Fruit fly (Drosophila melanogaster) whole organism, wandering third instar larva: ENCODE measurements around the gene Ccdc85.
A peak's percentile ranks its signal among the peaks of the same experiment; 100 is the strongest.

Experiments used
- Abd-B ChIP-seq: fragments of >200 bp; optimal IDR thresholded peaks from 2 replicates; lab custom pipeline; 2017; ENCODE audit warnings: missing biosample characterization, missing genetic modification characterization
- CG32264 ChIP-seq: fragments of 200-800 bp; sonication (Bioruptor generic); optimal IDR thresholded peaks from 2 replicates; lab custom pipeline; 2016; ENCODE audit warnings: missing biosample characterization, missing genetic modification characterization
- CG9705 ChIP-seq: fragments of 200-800 bp; sonication (Bioruptor generic); optimal IDR thresholded peaks from 2 replicates; lab custom pipeline; 2018; ENCODE audit warnings: missing biosample characterization, mild to moderate bottlenecking, missing genetic modification characterization
- CrebA ChIP-seq: fragments of 200-800 bp; sonication (Bioruptor generic); optimal IDR thresholded peaks from 2 replicates; lab custom pipeline; 2016; ENCODE audit warnings: missing biosample characterization, mild to moderate bottlenecking, missing genetic modification characterization, borderline replicate concordance
- Dfd ChIP-seq: fragments of >200 bp; optimal IDR thresholded peaks from 2 replicates; lab custom pipeline; 2017; ENCODE audit warnings: missing biosample characterization, missing genetic modification characterization
- Dif ChIP-seq: fragments of 200-275, 200-300 bp; sonication (Bioruptor generic); optimal IDR thresholded peaks from 2 replicates; lab custom pipeline; 2018; ENCODE audit warnings: missing biosample characterization, missing genetic modification characterization; ENCODE audit not compliant: partially characterized antibody
- GATAd ChIP-seq: sonication (Bioruptor generic); optimal IDR thresholded peaks from 2 replicates; lab custom pipeline; 2016; ENCODE audit warnings: missing biosample characterization, missing genetic modification characterization
- HLH106 ChIP-seq: fragments of 200-800 bp; optimal IDR thresholded peaks from 3 replicates; lab custom pipeline; 2019; ENCODE audit warnings: missing biosample characterization, mild to moderate bottlenecking, missing genetic modification characterization, moderate library complexity
- Hnf4 ChIP-seq: fragments of 200-800 bp; sonication (Bioruptor generic); optimal IDR thresholded peaks from 2 replicates; lab custom pipeline; 2016; ENCODE audit warnings: missing biosample characterization, mild to moderate bottlenecking, missing genetic modification characterization
- Hr78 ChIP-seq: fragments of >200 bp; optimal IDR thresholded peaks from 2 replicates; lab custom pipeline; 2017; ENCODE audit warnings: missing biosample characterization, missing genetic modification characterization
- Hr83 ChIP-seq: fragments of 200-300 bp; sonication (Bioruptor generic); optimal IDR thresholded peaks from 2 replicates; lab custom pipeline; 2016; ENCODE audit warnings: missing biosample characterization, mild to moderate bottlenecking, missing genetic modification characterization, moderate library complexity; ENCODE audit not compliant: poor library complexity, severe bottlenecking
- Jra ChIP-seq: sonication (Bioruptor generic); optimal IDR thresholded peaks from 2 replicates; lab custom pipeline; 2016; ENCODE audit warnings: missing biosample characterization, missing genetic modification characterization
- Mio ChIP-seq: sonication (Bioruptor generic); optimal IDR thresholded peaks from 2 replicates; lab custom pipeline; 2016; ENCODE audit warnings: missing biosample characterization, missing genetic modification characterization
- Myc ChIP-seq: fragments of >200 bp; optimal IDR thresholded peaks from 2 replicates; lab custom pipeline; 2017
- N ChIP-seq: fragments of >200 bp; optimal IDR thresholded peaks from 2 replicates; lab custom pipeline; 2018; ENCODE audit warnings: missing biosample characterization, missing external identifiers, missing genetic modification characterization
- OdsH ChIP-seq: fragments of 200-800 bp; sonication (Bioruptor generic); optimal IDR thresholded peaks from 2 replicates; lab custom pipeline; 2016; ENCODE audit warnings: missing biosample characterization, mild to moderate bottlenecking, missing genetic modification characterization
- Rel ChIP-seq, 2 experiments: fragments of 200-800 bp; sonication (Bioruptor generic) in 1 of 2; optimal IDR thresholded peaks; 2 replicates in 1 of 2; 3 replicates in 1 of 2; lab custom pipeline; 2016 to 2019; ENCODE audit warnings: mild to moderate bottlenecking in 2 of 2, missing biosample characterization in 2 of 2, missing genetic modification characterization in 2 of 2, moderate library complexity in 1 of 2
- Sp1 ChIP-seq: fragments of 200-800 bp; sonication (Bioruptor generic); optimal IDR thresholded peaks from 3 replicates; lab custom pipeline; 2019; ENCODE audit warnings: missing biosample characterization, mild to moderate bottlenecking, missing genetic modification characterization, moderate library complexity
- Vsx2 ChIP-seq: fragments of 200-300, 225-300 bp; sonication (Bioruptor generic); optimal IDR thresholded peaks from 2 replicates; lab custom pipeline; 2018; ENCODE audit warnings: missing biosample characterization, missing genetic modification characterization; ENCODE audit not compliant: partially characterized antibody
- br ChIP-seq: fragments of 200-800 bp; sonication (Bioruptor generic); optimal IDR thresholded peaks from 2 replicates; lab custom pipeline; 2016; ENCODE audit warnings: missing biosample characterization, missing genetic modification characterization
- brk ChIP-seq: fragments of 200-800 bp; sonication (Bioruptor generic); optimal IDR thresholded peaks from 2 replicates; lab custom pipeline; 2016; ENCODE audit warnings: missing biosample characterization, mild to moderate bottlenecking, missing genetic modification characterization
- dl ChIP-seq, 2 experiments: fragments of 175-275, 200-275 bp in 1 of 2; fragments of 200-275 bp in 1 of 2; sonication (Bioruptor generic); optimal IDR thresholded peaks; lab custom pipeline; 2018; ENCODE audit warnings: mild to moderate bottlenecking in 2 of 2, missing biosample characterization in 2 of 2, missing genetic modification characterization in 2 of 2, moderate library complexity in 2 of 2; ENCODE audit not compliant: partially characterized antibody in 2 of 2, insufficient read depth in 1 of 2
- dmrt93B ChIP-seq: fragments of 200-800 bp; sonication (Bioruptor generic); optimal IDR thresholded peaks from 2 replicates; lab custom pipeline; 2018; ENCODE audit warnings: missing biosample characterization, mild to moderate bottlenecking, missing genetic modification characterization
- dsf ChIP-seq: sonication (Bioruptor generic); optimal IDR thresholded peaks from 2 replicates; lab custom pipeline; 2016; ENCODE audit warnings: missing biosample characterization, missing genetic modification characterization, borderline replicate concordance
- ey ChIP-seq: fragments of 200-800 bp; sonication (Bioruptor generic); optimal IDR thresholded peaks from 2 replicates; lab custom pipeline; 2016; ENCODE audit warnings: missing biosample characterization, missing genetic modification characterization
- foxo ChIP-seq, 2 experiments: fragments of 200-800 bp; sonication (Bioruptor generic); optimal IDR thresholded peaks; 2 replicates in 1 of 2; 3 replicates in 1 of 2; lab custom pipeline; 2016 to 2017; ENCODE audit warnings: missing biosample characterization in 2 of 2, missing genetic modification characterization in 2 of 2
- fru ChIP-seq: fragments of 200-800 bp; sonication (Bioruptor generic); optimal IDR thresholded peaks from 3 replicates; lab custom pipeline; 2016; ENCODE audit warnings: missing biosample characterization, mild to moderate bottlenecking, missing genetic modification characterization
- h ChIP-seq: fragments of 200-800 bp; sonication (Bioruptor generic); optimal IDR thresholded peaks from 3 replicates; lab custom pipeline; 2016; ENCODE audit warnings: missing biosample characterization, mild to moderate bottlenecking, missing genetic modification characterization
- jim ChIP-seq: fragments of 175-275, 200-325 bp; sonication (Bioruptor generic); optimal IDR thresholded peaks from 2 replicates; lab custom pipeline; 2016; ENCODE audit warnings: missing biosample characterization, mild to moderate bottlenecking, missing genetic modification characterization
- lola ChIP-seq: fragments of >200 bp; optimal IDR thresholded peaks from 2 replicates; lab custom pipeline; 2017; ENCODE audit warnings: missing biosample characterization, missing genetic modification characterization
- pan ChIP-seq: fragments of >200 bp; optimal IDR thresholded peaks from 2 replicates; lab custom pipeline; 2017
- psq ChIP-seq: fragments of 200-800 bp; sonication (Bioruptor generic); optimal IDR thresholded peaks from 3 replicates; lab custom pipeline; 2017; ENCODE audit warnings: missing biosample characterization, mild to moderate bottlenecking, missing genetic modification characterization, moderate library complexity
- rgr ChIP-seq: fragments of 200-800 bp; sonication (Bioruptor generic); optimal IDR thresholded peaks from 3 replicates; lab custom pipeline; 2016; ENCODE audit warnings: missing biosample characterization, mild to moderate bottlenecking, missing genetic modification characterization
- sage ChIP-seq: fragments of 200-800 bp; sonication (Bioruptor generic); optimal IDR thresholded peaks from 2 replicates; lab custom pipeline; 2016; ENCODE audit warnings: missing biosample characterization, mild to moderate bottlenecking, missing genetic modification characterization
- sv ChIP-seq: fragments of 200-800 bp; sonication (Bioruptor generic); optimal IDR thresholded peaks from 3 replicates; lab custom pipeline; 2016; ENCODE audit warnings: missing biosample characterization, missing genetic modification characterization
- tai ChIP-seq: sonication (Bioruptor generic); optimal IDR thresholded peaks from 2 replicates; lab custom pipeline; 2016; ENCODE audit warnings: missing biosample characterization, missing genetic modification characterization
- usp ChIP-seq: fragments of >200 bp; optimal IDR thresholded peaks from 2 replicates; lab custom pipeline; 2017; ENCODE audit warnings: missing biosample characterization, missing genetic modification characterization
- woc ChIP-seq: sonication (Bioruptor generic); optimal IDR thresholded peaks from 2 replicates; lab custom pipeline; 2016; ENCODE audit warnings: missing biosample characterization, mild to moderate bottlenecking, missing genetic modification characterization

The Ccdc85 gene

dm6 chr2L:3030350-3030749 lies 31.3 kb downstream of the Ccdc85 start, which contains the start of gene GABPI:
GABPI (plus strand) TSS chr2L:3030539.
- TF ChIP-seq Hr83, result peak; percentile 50
- TF ChIP-seq Rel (GFP tag; optimal IDR thresholded peaks at IDR 0.05; lab: Kevin White, UChicago), result no peak
- peak; percentile 8 for TF ChIP-seq Rel (tag; optimal IDR thresholded peaks at IDR 0.05; lab: Kevin White, UChicago)
- TF ChIP-seq GATAd, result peak; percentile 58
- TF ChIP-seq Myc (lab: Kevin White, UChicago), result no peak

- no peak for TF ChIP-seq Hr78 (GFP tag; lab: Kevin White, UChicago)
- TF ChIP-seq, all 38 proteins: peak for 0
Observed at dm6 chr2L:3034969-3035368, 35.9 kb downstream of the Ccdc85 start, which contains the start of gene CG17258. CG17258 (minus strand) TSS chr2L:3035348.

- TF ChIP-seq dsf (GFP tag; lab: Kevin White, UChicago) (peak; percentile 90), Vsx2 (no peak), fru (GFP tag; lab: Kevin White, UChicago) (peak; percentile 95), woc (GFP tag; lab: Kevin White, UChicago) (no peak), rgr (GFP tag; lab: Kevin White, UChicago) (peak; percentile 95), Hr78 (GFP tag; lab: Kevin White, UChicago) (no peak), Dif (GFP tag; lab: Kevin White, UChicago) (no peak), br (GFP tag; lab: Kevin White, UChicago) (peak; percentile 96), sv (GFP tag; lab: Kevin White, UChicago) (peak; percentile 81), CG32264 (GFP tag; lab: Kevin White, UChicago) (peak; percentile 81), Jra (GFP tag; lab: Kevin White, UChicago) (no peak), dl (GFP tag; optimal IDR thresholded peaks at IDR 0.05; lab: Kevin White, UChicago; ENCODE audit: insufficient read depth in 1 of 2, partially characterized antibody in 2 of 2) (no peak), Abd-B (GFP tag; lab: Kevin White, UChicago) (no peak), tai (GFP tag; lab: Kevin White, UChicago) (no peak), Rel (GFP tag; optimal IDR thresholded peaks at IDR 0.05; lab: Kevin White, UChicago) (no peak), Rel (tag; optimal IDR thresholded peaks at IDR 0.05; lab: Kevin White, UChicago) (peak; percentile 68), pan (lab: Kevin White, UChicago) (no peak), Myc (lab: Kevin White, UChicago) (peak; percentile 49), sage (GFP tag; lab: Kevin White, UChicago) (peak; percentile 72), HLH106 (tag; lab: Kevin White, UChicago) (peak; percentile 94), usp (GFP tag; lab: Kevin White, UChicago) (no peak), dmrt93B (GFP tag; lab: Kevin White, UChicago) (peak; percentile 89), OdsH (GFP tag; lab: Kevin White, UChicago) (peak; percentile 94), lola (GFP tag; lab: Kevin White, UChicago) (no peak), brk (no peak), Sp1 (GFP tag; lab: Kevin White, UChicago) (peak; percentile 88), psq (GFP tag; lab: Kevin White, UChicago) (peak; percentile 93), GATAd (peak; percentile 90), Mio (GFP tag; lab: Kevin White, UChicago) (peak; percentile 59), CG9705 (peak; percentile 81), Dfd (GFP tag; lab: Kevin White, UChicago) (no peak), CrebA (GFP tag; lab: Kevin White, UChicago) (no peak), Hnf4 (no peak), ey (GFP tag; lab: Kevin White, UChicago) (peak; percentile 94), foxo (GFP tag; optimal IDR thresholded peaks at IDR 0.05; lab: Kevin White, UChicago) (peak; percentile 28 to 98), h (GFP tag; lab: Kevin White, UChicago) (peak; percentile 97), N (GFP tag; lab: Kevin White, UChicago) (no peak), Hr83 (no peak), jim (GFP tag; lab: Kevin White, UChicago) (no peak)
- TF ChIP-seq, all 38 proteins: peak for 20
Observed at dm6 chr2L:3037153-3037579, 38.1 kb downstream of the Ccdc85 start, which contains the start of the genes CG17260 and SerRS. CG17260 (plus strand) TSS chr2L:3037230. SerRS (minus strand) TSS chr2L:3037403.
